Worm (Caenorhabditis elegans): ENCODE results near the gene txt-17.

DNA sequence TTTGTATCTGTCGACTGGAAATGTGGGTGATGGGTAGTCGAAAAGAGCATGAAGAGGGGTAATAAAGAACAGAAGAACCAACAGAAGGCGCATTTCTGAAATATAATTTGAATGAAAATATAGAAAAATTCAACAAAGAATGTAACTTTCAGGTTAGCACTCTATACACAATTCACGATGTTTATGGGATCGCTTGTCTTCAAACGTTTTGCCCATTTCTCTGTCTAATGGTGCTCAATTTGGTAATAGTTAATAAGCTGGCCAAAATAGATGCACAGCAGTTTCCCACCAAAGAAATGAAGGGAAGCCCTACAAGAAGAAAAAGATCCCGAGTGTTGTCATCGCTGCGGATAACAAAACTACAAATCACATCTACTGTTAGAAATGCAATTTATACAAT, 5.5 kb downstream of the txt-17 start, which contains the start of gene F20A1.8:
- TF ChIP-seq ceh-43 (GFP tag; optimal IDR thresholded peaks at IDR 0.05) (no peak), nhr-28 (tag; optimal IDR thresholded peaks at IDR 0.05) (no peak), unc-39 (tag; optimal IDR thresholded peaks at IDR 0.05) (no peak)

All from whole organism, mixed stage, embryonic.